Fruit fly (Drosophila melanogaster) whole organism, adult: ENCODE results near the gene Sdic3.
"Not testable (repeated sequence)": the region's sequence is repeated elsewhere in the genome, so short reads cannot be mapped to it uniquely, and the experiment has no call there.

Source experiments
- CG11617 ChIP-seq: fragments of 200-800 bp; sonication (Bioruptor generic); optimal IDR thresholded peaks from 2 replicates; lab custom pipeline; 2017; ENCODE audit warnings: mild to moderate bottlenecking, missing biosample characterization, missing genetic modification reagents, missing genetic modification characterization
- CG12768 ChIP-seq: fragments of 200-800 bp; sonication (Bioruptor generic); optimal IDR thresholded peaks from 2 replicates; lab custom pipeline; 2017; ENCODE audit warnings: missing biosample characterization, missing genetic modification characterization, mild to moderate bottlenecking, moderate library complexity, missing genetic modification reagents
- CG14711 ChIP-seq: fragments of 200-800 bp; sonication (Bioruptor generic); optimal IDR thresholded peaks from 2 replicates; lab custom pipeline; 2018; ENCODE audit warnings: missing biosample characterization, mild to moderate bottlenecking, missing genetic modification characterization, moderate library complexity
- CG5204 ChIP-seq: fragments of 200-800 bp; sonication (Bioruptor generic); optimal IDR thresholded peaks from 2 replicates; lab custom pipeline; 2016; ENCODE audit warnings: missing biosample characterization, missing genetic modification characterization
- CG7045 ChIP-seq: fragments of 200-800 bp; sonication (Bioruptor generic); optimal IDR thresholded peaks from 2 replicates; lab custom pipeline; 2017; ENCODE audit warnings: missing biosample characterization, mild to moderate bottlenecking, missing genetic modification characterization
- CG7101 ChIP-seq: fragments of 200-800 bp; sonication (Bioruptor generic); optimal IDR thresholded peaks from 2 replicates; lab custom pipeline; 2018; ENCODE audit warnings: missing biosample characterization, mild to moderate bottlenecking, missing genetic modification characterization, moderate library complexity
- Clk ChIP-seq: fragments of 200-800 bp; sonication (Bioruptor generic); optimal IDR thresholded peaks from 2 replicates; lab custom pipeline; 2017; ENCODE audit warnings: missing biosample characterization, missing genetic modification characterization
- Hr96 ChIP-seq: fragments of 200-800 bp; sonication (Bioruptor generic); optimal IDR thresholded peaks from 2 replicates; lab custom pipeline; 2016; ENCODE audit warnings: missing biosample characterization, missing genetic modification characterization
- bab1 ChIP-seq: fragments of 200-800 bp; sonication (Bioruptor generic); optimal IDR thresholded peaks from 3 replicates; lab custom pipeline; 2019; ENCODE audit warnings: missing biosample characterization, mild to moderate bottlenecking, missing genetic modification characterization, moderate library complexity
- cic ChIP-seq: fragments of 200-800 bp; sonication (Bioruptor generic); optimal IDR thresholded peaks from 2 replicates; lab custom pipeline; 2017; ENCODE audit warnings: missing biosample characterization, mild to moderate bottlenecking, missing genetic modification characterization, moderate library complexity
- ovo ChIP-seq: fragments of 200-800 bp; sonication (Bioruptor generic); optimal IDR thresholded peaks from 2 replicates; lab custom pipeline; 2016; ENCODE audit warnings: missing biosample characterization, missing genetic modification characterization
- pad ChIP-seq: fragments of 200-800 bp; sonication (Bioruptor generic); optimal IDR thresholded peaks from 3 replicates; lab custom pipeline; 2017; ENCODE audit warnings: missing biosample characterization, missing genetic modification characterization, mild to moderate bottlenecking, moderate library complexity, missing genetic modification reagents

DNA sequence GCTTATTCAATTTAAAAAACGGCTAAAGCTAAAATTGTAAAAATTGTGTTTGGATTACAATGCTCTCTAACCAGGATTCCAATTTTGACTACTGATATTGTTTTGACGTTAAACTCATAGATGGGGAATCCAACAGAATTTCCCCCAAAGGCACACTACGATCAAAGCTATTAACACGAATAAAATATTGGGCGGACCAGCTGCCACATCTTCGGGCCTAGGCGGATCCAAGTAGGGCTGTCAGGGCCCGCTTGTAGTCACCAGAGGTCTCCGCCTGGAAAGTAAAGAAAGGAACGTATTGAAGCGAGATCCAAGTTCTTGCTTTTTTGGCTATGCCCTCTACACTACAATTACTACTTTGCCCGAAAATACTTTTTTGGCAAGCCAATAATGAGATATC is 15.5 kb downstream of the Sdic3 start, which contains the start of gene Sdic1:
- not testable (repeated sequence) for TF ChIP-seq CG12768; ovo (GFP tag; lab: Kevin White, UChicago); bab1; Hr96 (GFP tag; lab: Kevin White, UChicago); CG11617; cic (GFP tag; lab: Kevin White, UChicago); CG14711 (tag; lab: Kevin White, UChicago); Clk (GFP tag; lab: Kevin White, UChicago); CG7045 (GFP tag; lab: Kevin White, UChicago); pad (GFP tag; lab: Kevin White, UChicago); CG5204 (GFP tag; lab: Kevin White, UChicago); CG7101 (tag; lab: Kevin White, UChicago)
